Worm (Caenorhabditis elegans): ENCODE measurements around the gene mab-9.

Gene mab-9

DNA sequence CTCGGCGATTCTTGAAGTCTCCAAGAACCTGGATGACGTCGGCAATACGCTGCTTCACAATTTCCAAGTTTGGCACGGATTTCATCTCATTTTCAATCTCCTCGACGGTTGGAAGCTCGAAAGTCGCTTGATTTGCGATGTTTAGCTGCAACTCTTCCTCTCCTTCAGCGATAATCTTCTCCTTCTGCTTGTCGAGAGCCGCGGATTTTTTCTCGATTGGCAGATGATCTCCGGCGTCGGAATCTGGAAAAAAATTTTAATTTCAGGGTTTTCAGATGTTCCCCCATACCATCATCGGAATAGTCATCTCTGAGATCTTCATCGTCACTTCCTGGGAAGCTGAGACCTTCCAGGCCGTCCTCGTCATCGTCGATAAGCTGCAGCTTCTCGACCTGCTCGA is 40.5 kb upstream of the mab-9 start:
- peak; percentile 58 for TF ChIP-seq nhr-85 (tag)
- TF ChIP-seq tlp-1 (tag; optimal IDR thresholded peaks at IDR 0.05), result no peak

DNA sequence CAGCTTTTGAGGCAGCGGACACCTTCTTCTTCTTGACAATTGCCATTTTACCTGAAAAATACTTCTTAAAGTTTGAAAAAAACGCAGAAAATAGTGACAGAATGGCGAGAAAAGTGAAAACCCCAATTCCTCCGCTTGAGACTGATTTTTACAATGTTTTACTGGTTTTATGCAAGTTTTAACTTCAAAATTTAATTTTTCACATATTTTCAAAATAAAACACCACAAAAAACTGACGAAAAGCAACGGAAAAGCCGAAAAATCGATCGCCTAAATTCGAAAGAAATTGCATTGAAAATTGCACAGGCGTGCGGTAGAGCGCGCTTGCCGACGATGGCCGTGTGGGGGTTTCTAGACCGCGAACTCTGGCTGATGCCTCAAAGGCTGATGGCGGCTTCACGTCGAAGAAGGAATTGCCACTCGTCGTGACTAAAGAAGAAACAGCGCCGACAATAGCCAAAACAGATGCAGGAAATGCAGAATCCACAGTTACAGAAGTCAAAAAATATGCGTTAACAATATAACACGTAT is 39.9 kb upstream of the mab-9 start, which contains the start of gene nsun-1:
TSS of gene nsun-1 (minus strand) at position 51 of the 531 bp plus-strand sequence.
- TF ChIP-seq F16B12.6 (tag; optimal IDR thresholded peaks at IDR 0.05) (peak; percentile 46), C34B4.2 (tag; optimal IDR thresholded peaks at IDR 0.05) (no peak), fkh-8 (tag; optimal IDR thresholded peaks at IDR 0.05) (peak; percentile 63), pax-3 (tag; optimal IDR thresholded peaks at IDR 0.05) (peak; percentile 28), elt-3 (tag; optimal IDR thresholded peaks at IDR 0.05) (peak in 1 of 6 experiments; percentile 11), fkh-4 (tag; optimal IDR thresholded peaks at IDR 0.05; ENCODE audit: borderline replicate concordance) (peak; percentile 12), skn-1 (tag; optimal IDR thresholded peaks at IDR 0.05) (peak; percentile 60), lir-3 (tag; optimal IDR thresholded peaks at IDR 0.05; ENCODE audit: poor library complexity) (peak; percentile 72), egl-27 (tag; optimal IDR thresholded peaks at IDR 0.05) (no peak), lin-15B (tag; optimal IDR thresholded peaks at IDR 0.05) (peak; percentile 71), nhr-12 (tag; optimal IDR thresholded peaks at IDR 0.05) (no peak), nhr-237 (tag; optimal IDR thresholded peaks at IDR 0.05) (no peak), unc-98 (GFP tag; IDR thresholded peaks at IDR 0.05) (peak; percentile 39; the same call in 1 of the 2 replicates), blmp-1 (tag; optimal IDR thresholded peaks at IDR 0.05) (peak; percentile 16), C16A3.4 (tag; optimal IDR thresholded peaks at IDR 0.05) (peak; percentile 61), nhr-84 (tag; optimal IDR thresholded peaks at IDR 0.05) (no peak), egl-13 (tag; optimal IDR thresholded peaks at IDR 0.05) (peak; percentile 1), dsc-1 (tag; optimal IDR thresholded peaks at IDR 0.05) (no peak), unc-86 (tag; optimal IDR thresholded peaks at IDR 0.05) (peak; percentile 28), grh-1 (GFP tag; IDR thresholded peaks at IDR 0.05) (0 out of 2 replicates have a peak, but pooled peaks have one; percentile 12), fkh-10 (GFP tag; optimal IDR thresholded peaks at IDR 0.05) (no peak), efl-1 (optimal IDR thresholded peaks at IDR 0.05) (peak; percentile 64 to 70), efl-1 (GFP tag; optimal IDR thresholded peaks at IDR 0.05 in 1 of 2) (peak; percentile 75 to 94), zag-1 (tag; optimal IDR thresholded peaks at IDR 0.05) (no peak), snu-23 (GFP tag; optimal IDR thresholded peaks at IDR 0.05) (peak; percentile 52), isw-1 (GFP tag; IDR thresholded peaks at IDR 0.05) (peak; percentile 46), zip-4 (GFP tag; optimal IDR thresholded peaks at IDR 0.05) (no peak), nhr-19 (GFP tag; conservative IDR thresholded peaks at IDR 0.05) (no peak), nhr-11 (tag; optimal IDR thresholded peaks at IDR 0.05) (no peak), C04F5.9 (tag; optimal IDR thresholded peaks at IDR 0.05) (peak; percentile 0), mep-1 (tag; optimal IDR thresholded peaks at IDR 0.05) (peak; percentile 52), ceh-82 (tag; optimal IDR thresholded peaks at IDR 0.05) (peak; percentile 1 to 83 (median 42)), lsy-2 (tag; optimal IDR thresholded peaks at IDR 0.05) (peak; percentile 27 to 66), ztf-4 (tag; optimal IDR thresholded peaks at IDR 0.05) (no peak), ceh-90 (tag; optimal IDR thresholded peaks at IDR 0.05) (peak; percentile 78), swsn-7 (tag; optimal IDR thresholded peaks at IDR 0.05) (no peak), lin-35 (GFP tag; optimal IDR thresholded peaks at IDR 0.05) (peak; percentile 62 to 63), rnt-1 (tag; optimal IDR thresholded peaks at IDR 0.05) (peak; percentile 93), ztf-11 (tag; optimal IDR thresholded peaks at IDR 0.05) (peak in 1 of 2 experiments; percentile 52), xbp-1 (tag; optimal IDR thresholded peaks at IDR 0.05) (peak; percentile 43), aha-1 (tag; optimal IDR thresholded peaks at IDR 0.05) (no peak), sox-4 (tag; optimal IDR thresholded peaks at IDR 0.05) (no peak), mab-9 (GFP tag; IDR thresholded peaks at IDR 0.05) (no peak), dpl-1 (GFP tag; optimal IDR thresholded peaks at IDR 0.05) (peak; percentile 36 to 69 (median 44)), hlh-4 (tag; optimal IDR thresholded peaks at IDR 0.05) (no peak), tbx-2 (tag; optimal IDR thresholded peaks at IDR 0.05) (peak; percentile 64), irx-1 (tag; optimal IDR thresholded peaks at IDR 0.05) (peak; percentile 42), tlp-1 (tag; optimal IDR thresholded peaks at IDR 0.05) (no peak)

Measured in whole organism, L1 larva.